Fruit fly (Drosophila melanogaster): ENCODE data around the gene Agpat1.

DNA sequence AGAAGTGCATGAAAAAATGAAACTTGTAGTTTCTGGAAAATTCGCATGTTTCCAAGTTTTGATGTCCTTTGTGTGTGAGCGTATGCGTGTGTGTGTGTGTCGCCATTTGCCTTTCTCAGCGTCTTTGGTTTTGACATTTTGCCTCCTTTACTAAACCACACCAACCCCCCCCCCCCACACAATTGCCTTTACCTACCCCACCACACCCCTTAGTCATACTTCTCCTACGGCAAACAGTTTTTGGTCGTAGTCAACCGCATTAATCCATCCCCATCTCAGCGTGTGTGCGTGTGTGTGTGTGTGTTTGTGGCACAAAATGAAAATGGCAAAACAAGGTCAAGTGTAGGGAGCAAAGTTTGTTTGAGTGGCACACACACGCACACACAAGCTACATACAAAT lies 16.1 kb upstream of the Agpat1 start:
- TF ChIP-seq Hr39 (GFP tag; optimal IDR thresholded peaks at IDR 0.05): no peak
- TF ChIP-seq Gug (GFP tag; IDR thresholded peaks at IDR 0.05): no peak
- TF ChIP-seq CG10631 (GFP tag; optimal IDR thresholded peaks at IDR 0.05): no peak
- TF ChIP-seq CG3032 (tag; optimal IDR thresholded peaks at IDR 0.05): no peak
- no peak for TF ChIP-seq topi (GFP tag; optimal IDR thresholded peaks at IDR 0.05)
- no peak for TF ChIP-seq Eip78C (GFP tag)
- TF ChIP-seq CG8632 (GFP tag; optimal IDR thresholded peaks at IDR 0.05): no peak
- no peak for TF ChIP-seq CG4318 (GFP tag; optimal IDR thresholded peaks at IDR 0.05)
- no peak for TF ChIP-seq Eip75B (GFP tag; optimal IDR thresholded peaks at IDR 0.05)
- no peak for TF ChIP-seq eg (GFP tag; IDR thresholded peaks at IDR 0.05)
- no peak for TF ChIP-seq Sox15 (GFP tag; optimal IDR thresholded peaks at IDR 0.05)
- no peak for TF ChIP-seq CG6854 (GFP tag; optimal IDR thresholded peaks at IDR 0.05)
- TF ChIP-seq CG10669 (GFP tag; optimal IDR thresholded peaks at IDR 0.05): no peak
